Worm (Caenorhabditis elegans): ENCODE results near the gene mdt-6.

mdt-6 gene

ce11 chrV:7022981-7023380 is 36.4 kb downstream of the mdt-6 start:
- TF ChIP-seq unc-62 (GFP tag; optimal IDR thresholded peaks at IDR 0.05) = no peak

ce11 chrV:7021772-7022171 is 37.7 kb downstream of the mdt-6 start, which contains the start of gene F20A1.4:
F20A1.4 (minus strand) TSS chrV:7021872.
- no peak for TF ChIP-seq unc-62 (GFP tag; optimal IDR thresholded peaks at IDR 0.05)

ce11 chrV:7017059-7017458 is 42.4 kb downstream of the mdt-6 start, which contains the start of gene srsx-32:
srsx-32 (plus strand) TSS chrV:7017359.
- no peak for TF ChIP-seq unc-62 (GFP tag; optimal IDR thresholded peaks at IDR 0.05)

ce11 chrV:7015872-7016271 is 43.6 kb downstream of the mdt-6 start, which contains the start of gene C33G8.13:
C33G8.13 (minus strand) TSS chrV:7015972.
- no peak for TF ChIP-seq unc-62 (GFP tag; optimal IDR thresholded peaks at IDR 0.05)

ce11 chrV:7012617-7013016 is 46.8 kb downstream of the mdt-6 start, which contains the start of gene srw-127:
srw-127 (plus strand) TSS chrV:7012917.
- no peak for TF ChIP-seq unc-62 (GFP tag; optimal IDR thresholded peaks at IDR 0.05)

- no peak for TF ChIP-seq unc-62 (GFP tag; optimal IDR thresholded peaks at IDR 0.05)
These were observed 50.0 kb downstream of the mdt-6 start, which contains the start of gene C33G8.2 for ce11 chrV:7009461-7009860. C33G8.2 (plus strand) TSS chrV:7009761.

Data from whole organism, dauer.